Fruit fly (Drosophila melanogaster) whole organism, adult: ENCODE results near the gene CG32023.

Experiments
- CG11617 ChIP-seq: fragments of 200-800 bp; sonication (Bioruptor generic); optimal IDR thresholded peaks from 2 replicates; lab custom pipeline; 2017; ENCODE audit warnings: mild to moderate bottlenecking, missing biosample characterization, missing genetic modification reagents, missing genetic modification characterization
- CG14711 ChIP-seq: fragments of 200-800 bp; sonication (Bioruptor generic); optimal IDR thresholded peaks from 2 replicates; lab custom pipeline; 2018; ENCODE audit warnings: missing biosample characterization, mild to moderate bottlenecking, missing genetic modification characterization, moderate library complexity
- CG1620 ChIP-seq: fragments of 200-800 bp; sonication (Bioruptor generic); optimal IDR thresholded peaks from 2 replicates; lab custom pipeline; 2016; ENCODE audit warnings: missing biosample characterization, missing genetic modification characterization
- CG5204 ChIP-seq: fragments of 200-800 bp; sonication (Bioruptor generic); optimal IDR thresholded peaks from 2 replicates; lab custom pipeline; 2016; ENCODE audit warnings: missing biosample characterization, missing genetic modification characterization
- CG7045 ChIP-seq: fragments of 200-800 bp; sonication (Bioruptor generic); optimal IDR thresholded peaks from 2 replicates; lab custom pipeline; 2017; ENCODE audit warnings: missing biosample characterization, mild to moderate bottlenecking, missing genetic modification characterization
- Hr96 ChIP-seq: fragments of 200-800 bp; sonication (Bioruptor generic); optimal IDR thresholded peaks from 2 replicates; lab custom pipeline; 2016; ENCODE audit warnings: missing biosample characterization, missing genetic modification characterization
- cic ChIP-seq: fragments of 200-800 bp; sonication (Bioruptor generic); optimal IDR thresholded peaks from 2 replicates; lab custom pipeline; 2017; ENCODE audit warnings: missing biosample characterization, mild to moderate bottlenecking, missing genetic modification characterization, moderate library complexity
- cnc ChIP-seq, 2 experiments: fragments of >200 bp; optimal IDR thresholded peaks; 2 replicates each; lab custom pipeline; 2017
- kay ChIP-seq: fragments of 200-800 bp; sonication (Bioruptor generic); peaks from one replicate; lab custom pipeline; 2016; ENCODE audit warnings: missing biosample characterization, missing genetic modification characterization, borderline replicate concordance
- ovo ChIP-seq: fragments of 200-800 bp; sonication (Bioruptor generic); optimal IDR thresholded peaks from 2 replicates; lab custom pipeline; 2016; ENCODE audit warnings: missing biosample characterization, missing genetic modification characterization
- tj ChIP-seq: fragments of 200-800 bp; sonication (Bioruptor generic); optimal IDR thresholded peaks from 3 replicates; lab custom pipeline; 2017; ENCODE audit warnings: missing biosample characterization, mild to moderate bottlenecking, missing genetic modification characterization, moderate library complexity
- toe ChIP-seq: fragments of 200-800 bp; sonication (Bioruptor generic); optimal IDR thresholded peaks from 2 replicates; lab custom pipeline; 2016; ENCODE audit warnings: missing biosample characterization, missing genetic modification characterization

DNA sequence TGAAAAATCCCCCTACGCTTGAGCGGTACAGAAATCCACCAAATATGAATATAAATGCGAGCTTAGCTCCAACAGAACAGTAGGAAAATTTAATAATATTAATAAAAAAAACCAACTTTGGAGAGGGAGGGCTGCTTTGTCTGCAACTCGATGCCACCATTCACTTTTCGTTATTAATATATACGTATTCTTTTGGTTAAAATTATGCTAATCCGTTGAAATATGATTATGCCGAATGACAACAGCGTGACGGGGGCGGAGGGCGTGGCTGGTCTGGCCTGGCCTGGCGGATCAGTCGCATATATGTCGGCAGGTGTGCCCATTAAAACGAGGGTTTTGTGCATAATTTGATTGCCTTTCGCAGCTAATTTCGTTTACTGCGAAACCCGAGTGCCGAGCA lies 31.5 kb upstream of the CG32023 start:
- no peak for TF ChIP-seq CG1620 (GFP tag; lab: Kevin White, UChicago)
- no peak for TF ChIP-seq CG11617 (GFP tag; lab: Kevin White, UChicago)
- TF ChIP-seq CG7045 (GFP tag; lab: Kevin White, UChicago), result no peak
- no peak for TF ChIP-seq kay (GFP tag; lab: Kevin White, UChicago)
- no peak for TF ChIP-seq CG5204 (GFP tag; lab: Kevin White, UChicago)
- TF ChIP-seq toe (GFP tag; lab: Kevin White, UChicago), result no peak
- no peak for TF ChIP-seq Hr96 (GFP tag; lab: Kevin White, UChicago)
- no peak for TF ChIP-seq ovo (GFP tag; lab: Kevin White, UChicago)
- TF ChIP-seq tj (GFP tag; lab: Kevin White, UChicago), result peak; percentile 89
- no peak for TF ChIP-seq cnc (optimal IDR thresholded peaks at IDR 0.05; lab: Kevin White, UChicago)
- TF ChIP-seq cic, result no peak
- no peak for TF ChIP-seq CG14711
